Fruit fly (Drosophila melanogaster): ENCODE results near the gene CG10375.

CG10375 gene

dm6 chr3R:23721936-23722335, 45.6 kb upstream of the CG10375 start (continued):
- peak; percentile 7 for TF ChIP-seq gsb-n (tag; optimal IDR thresholded peaks at IDR 0.05)
- no peak for TF ChIP-seq slou (GFP tag; optimal IDR thresholded peaks at IDR 0.05)
- TF ChIP-seq CG8281 (tag; optimal IDR thresholded peaks at IDR 0.05), result no peak
- TF ChIP-seq CG4854 (GFP tag; optimal IDR thresholded peaks at IDR 0.05), result no peak
- peak; percentile 40; the same call in 1 of the 2 replicates for TF ChIP-seq vvl (GFP tag; IDR thresholded peaks at IDR 0.05)
- TF ChIP-seq D19B (GFP tag; optimal IDR thresholded peaks at IDR 0.05), result no peak
- TF ChIP-seq Chrac-16 (GFP tag; optimal IDR thresholded peaks at IDR 0.05), result no peak
- TF ChIP-seq HLH3B (GFP tag; IDR thresholded peaks at IDR 0.05), result no peak
- no peak for TF ChIP-seq CG4360 (GFP tag; IDR thresholded peaks at IDR 0.05)
- TF ChIP-seq Opbp (GFP tag; IDR thresholded peaks at IDR 0.05; ENCODE audit: partially characterized antibody), result no peak
- no peak for TF ChIP-seq chinmo (GFP tag; IDR thresholded peaks at IDR 0.05; ENCODE audit: partially characterized antibody)
- peak; percentile 90 for TF ChIP-seq E2f2 (GFP tag; IDR thresholded peaks at IDR 0.05)
- no peak for TF ChIP-seq scrt (GFP tag; optimal IDR thresholded peaks at IDR 0.05)
- TF ChIP-seq ttk (GFP tag; IDR thresholded peaks at IDR 0.05), result no peak
- no peak for TF ChIP-seq sqz (GFP tag; optimal IDR thresholded peaks at IDR 0.05)
- TF ChIP-seq repo (GFP tag; optimal IDR thresholded peaks at IDR 0.05), result no peak
- TF ChIP-seq CG31365 (tag; optimal IDR thresholded peaks at IDR 0.05), result no peak
- TF ChIP-seq row (GFP tag; IDR thresholded peaks at IDR 0.05), result no peak
- no peak for TF ChIP-seq org-1 (GFP tag; optimal IDR thresholded peaks at IDR 0.05)
- TF ChIP-seq CG17612 (GFP tag; IDR thresholded peaks at IDR 0.05), result no peak
- no peak for TF ChIP-seq Sry-β (GFP tag; optimal IDR thresholded peaks at IDR 0.05)
- TF ChIP-seq sens-2 (GFP tag; IDR thresholded peaks at IDR 0.05), result no peak
- no peak for TF ChIP-seq CG13123 (GFP tag; optimal IDR thresholded peaks at IDR 0.05)
- TF ChIP-seq nerfin-1 (tag; optimal IDR thresholded peaks at IDR 0.05), result no peak
- no peak for TF ChIP-seq CG2202 (tag; optimal IDR thresholded peaks at IDR 0.05)
- TF ChIP-seq unc-4 (GFP tag; IDR thresholded peaks at IDR 0.05; ENCODE audit: partially characterized antibody), result no peak
- no peak for TF ChIP-seq Ada2b (GFP tag; IDR thresholded peaks at IDR 0.05)
- no peak for TF ChIP-seq CG33213 (GFP tag; optimal IDR thresholded peaks at IDR 0.05)
- peak; percentile 64 for TF ChIP-seq CG15696 (tag; optimal IDR thresholded peaks at IDR 0.05)
- no peak for TF ChIP-seq gsb (GFP tag; IDR thresholded peaks at IDR 0.05)
- TF ChIP-seq Sox102F (GFP tag; optimal IDR thresholded peaks at IDR 0.05), result peak; percentile 47
- TF ChIP-seq corto (GFP tag; optimal IDR thresholded peaks at IDR 0.05), result no peak
- TF ChIP-seq CG18764 (GFP tag; optimal IDR thresholded peaks at IDR 0.05), result no peak
- TF ChIP-seq h (optimal IDR thresholded peaks at IDR 0.05), result no peak
- TF ChIP-seq hbn (GFP tag; IDR thresholded peaks at IDR 0.05; ENCODE audit: partially characterized antibody), result no peak
- no peak for TF ChIP-seq CG3163 (GFP tag; optimal IDR thresholded peaks at IDR 0.05)
- peak; percentile 61 for TF ChIP-seq CG12659 (GFP tag; optimal IDR thresholded peaks at IDR 0.05)
- TF ChIP-seq CG31388 (GFP tag; optimal IDR thresholded peaks at IDR 0.05), result no peak
- TF ChIP-seq Oli (tag; optimal IDR thresholded peaks at IDR 0.05), result no peak
- peak; percentile 14 for TF ChIP-seq CG14710 (tag; optimal IDR thresholded peaks at IDR 0.05)
- TF ChIP-seq pan (optimal IDR thresholded peaks at IDR 0.05), result no peak
- peak in 1 of 2 experiments; percentile 27 for TF ChIP-seq pan (GFP tag; optimal IDR thresholded peaks at IDR 0.05 in 1 of 2, IDR thresholded peaks at IDR 0.05 in 1 of 2)
- TF ChIP-seq cato (GFP tag; optimal IDR thresholded peaks at IDR 0.05; ENCODE audit: borderline replicate concordance), result no peak
- TF ChIP-seq CG2875 (GFP tag; optimal IDR thresholded peaks at IDR 0.05), result no peak
- no peak for TF ChIP-seq tio (GFP tag; optimal IDR thresholded peaks at IDR 0.05)
- no peak for TF ChIP-seq dm (GFP tag; optimal IDR thresholded peaks at IDR 0.05)
- TF ChIP-seq da (GFP tag; optimal IDR thresholded peaks at IDR 0.05), result no peak
- no peak for TF ChIP-seq slp2 (GFP tag; optimal IDR thresholded peaks at IDR 0.05)
- peak in 1 of 2 experiments; percentile 3 for TF ChIP-seq Pdp1 (GFP tag; optimal IDR thresholded peaks at IDR 0.05)
- no peak for TF ChIP-seq en (GFP tag; optimal IDR thresholded peaks at IDR 0.05)
- TF ChIP-seq Mad (GFP tag; optimal IDR thresholded peaks at IDR 0.05), result no peak
- TF ChIP-seq CG15269 (tag; optimal IDR thresholded peaks at IDR 0.05), result peak; percentile 43

Data from whole organism, embryonic.